Fruit fly (Drosophila melanogaster) ovary, adult (tissue): ENCODE results near the gene TwdlY.

Experiments used
- CG17801 ChIP-seq: fragments of 200-800 bp; optimal IDR thresholded peaks from 2 replicates; lab custom pipeline; 2019; ENCODE audit warnings: missing biosample characterization, mild to moderate bottlenecking, missing genetic modification characterization, moderate library complexity; ENCODE audit not compliant: partially characterized antibody

Gene TwdlY

DNA sequence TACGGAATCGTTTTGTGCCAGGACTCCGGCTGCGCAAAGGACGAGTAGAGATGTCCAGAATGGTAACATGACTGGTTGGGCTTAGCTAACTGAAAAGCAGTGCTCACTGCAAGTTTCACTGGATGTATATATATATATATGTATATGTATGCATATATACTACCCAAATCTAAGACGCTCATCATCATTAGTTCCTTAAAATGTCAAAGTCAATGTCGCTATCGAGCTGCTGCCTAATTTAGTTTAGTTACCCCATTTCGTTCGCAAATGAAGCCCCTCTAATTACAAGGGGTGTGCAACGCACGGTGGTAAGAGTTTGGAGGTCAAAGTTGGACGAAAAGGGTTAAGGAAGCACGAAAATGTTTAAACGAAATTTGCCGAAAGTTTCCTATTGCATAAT is 34.7 kb upstream of the TwdlY start, which contains the start of gene CG9676:
Gene CG9676, minus strand, starts transcription at position 101 of the 400 bp plus-strand sequence.
- TF ChIP-seq CG17801 (GFP tag; lab: Kevin White, UChicago) = no peak

DNA sequence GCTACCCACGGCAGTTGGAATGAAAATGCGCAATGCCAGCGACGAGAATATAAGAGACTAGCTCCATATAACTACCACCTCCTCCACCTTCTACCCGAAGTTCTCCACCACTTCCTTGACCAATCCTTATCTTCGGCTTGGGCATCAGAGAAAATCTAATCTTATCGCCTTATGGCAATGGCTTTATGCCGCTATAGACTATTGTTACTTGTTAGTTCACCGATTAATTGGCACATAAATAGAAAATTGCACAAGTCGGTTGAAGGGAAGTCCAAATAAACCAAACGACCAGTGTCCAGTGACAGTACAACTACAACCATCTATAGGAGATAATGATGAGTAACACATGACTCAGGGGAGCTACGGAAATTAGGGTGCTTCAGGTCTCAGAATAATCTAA is 32.8 kb upstream of the TwdlY start, which contains the start of gene sphe:
Gene sphe, minus strand, starts transcription at position 32 of the 400 bp plus-strand sequence.
- no peak for TF ChIP-seq CG17801 (GFP tag; lab: Kevin White, UChicago)

DNA sequence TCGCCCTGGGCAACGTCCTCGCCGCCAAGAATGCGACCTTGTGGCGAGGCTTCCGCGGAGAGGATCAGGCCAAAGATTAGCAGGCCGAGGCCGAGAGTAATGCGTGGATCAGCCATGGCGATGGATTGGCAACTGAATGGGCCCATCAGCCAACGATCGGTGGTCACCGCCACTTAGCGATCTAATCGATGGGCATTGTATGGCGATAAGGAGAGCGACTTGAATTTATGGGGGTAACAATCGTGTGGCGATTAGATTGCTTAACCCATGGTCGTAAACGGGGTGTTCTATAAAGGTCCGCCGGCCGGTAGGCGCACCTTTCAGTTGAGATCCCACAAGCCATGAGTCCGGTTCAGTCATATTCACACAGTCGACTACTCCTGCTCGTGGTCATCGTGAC is 31.0 kb upstream of the TwdlY start, which contains the start of the genes CG9673 and CG4653:
Gene CG9673, minus strand, starts transcription at position 138 of the 400 bp plus-strand sequence.
Gene CG4653, plus strand, starts transcription at position 335 of the 400 bp plus-strand sequence.
- TF ChIP-seq CG17801 (GFP tag; lab: Kevin White, UChicago) = no peak

DNA sequence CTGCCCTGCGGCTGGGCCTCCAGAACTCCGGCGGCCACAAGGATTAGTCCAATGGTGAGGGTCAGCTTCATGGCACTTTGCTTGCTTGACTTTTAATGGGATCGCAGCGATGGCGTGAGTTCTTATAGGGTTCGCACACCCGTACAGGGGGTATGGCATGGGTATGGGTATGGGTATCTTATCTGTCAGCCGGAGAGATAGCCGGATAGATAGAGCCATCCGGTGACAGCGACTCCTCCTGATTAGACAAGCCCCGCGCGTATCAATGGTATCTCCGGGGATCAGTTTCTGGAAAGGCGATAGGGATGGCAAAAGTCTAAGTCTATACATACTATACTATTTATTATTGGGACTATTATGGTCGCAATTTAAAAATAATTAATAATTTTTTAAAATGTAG is 28.0 kb upstream of the TwdlY start, which contains the start of gene CG9672:
Gene CG9672, minus strand, starts transcription at position 101 of the 400 bp plus-strand sequence.
- TF ChIP-seq CG17801 (GFP tag; lab: Kevin White, UChicago) = no peak

DNA sequence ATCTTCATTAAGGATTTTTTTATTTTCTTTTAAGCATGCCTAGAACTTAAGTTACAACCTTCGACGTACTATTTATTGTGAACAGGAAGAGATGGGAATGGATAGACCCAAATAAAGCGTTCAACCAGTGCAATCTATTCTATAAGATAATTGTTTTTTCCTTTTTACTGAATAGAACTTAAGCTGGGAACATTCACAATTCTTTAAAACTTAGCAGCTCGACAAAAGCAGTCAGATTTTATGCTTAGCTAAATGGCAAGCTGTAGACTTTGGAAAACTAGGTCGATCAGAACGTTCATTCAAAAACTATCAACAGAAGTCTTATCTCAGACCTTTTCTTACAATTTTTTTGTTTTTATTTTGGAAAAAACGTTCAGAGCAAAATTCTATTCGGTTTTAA is 23.7 kb upstream of the TwdlY start, which contains the start of gene CG13008:
Gene CG13008, plus strand, starts transcription at position 301 of the 400 bp plus-strand sequence.
- TF ChIP-seq CG17801 (GFP tag; lab: Kevin White, UChicago) = no peak

DNA sequence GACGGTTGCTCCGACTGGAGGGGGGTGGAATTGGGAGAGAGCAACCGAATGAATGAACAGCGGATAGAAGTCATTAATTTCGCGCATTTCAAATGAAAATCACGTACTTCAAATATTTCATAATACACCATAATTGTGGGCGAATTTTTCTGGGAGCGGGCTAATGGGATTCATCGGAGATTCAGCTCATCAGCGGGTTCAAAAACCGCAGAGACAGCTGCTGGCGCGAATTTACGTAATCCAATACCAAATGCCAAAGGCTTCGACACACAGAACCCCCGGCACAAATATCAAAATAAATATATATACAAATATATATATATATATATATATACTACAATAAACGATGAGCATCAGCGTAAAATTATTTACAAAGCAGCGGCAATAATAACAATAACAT is 18.1 kb upstream of the TwdlY start:
- no peak for TF ChIP-seq CG17801 (GFP tag; lab: Kevin White, UChicago)

DNA sequence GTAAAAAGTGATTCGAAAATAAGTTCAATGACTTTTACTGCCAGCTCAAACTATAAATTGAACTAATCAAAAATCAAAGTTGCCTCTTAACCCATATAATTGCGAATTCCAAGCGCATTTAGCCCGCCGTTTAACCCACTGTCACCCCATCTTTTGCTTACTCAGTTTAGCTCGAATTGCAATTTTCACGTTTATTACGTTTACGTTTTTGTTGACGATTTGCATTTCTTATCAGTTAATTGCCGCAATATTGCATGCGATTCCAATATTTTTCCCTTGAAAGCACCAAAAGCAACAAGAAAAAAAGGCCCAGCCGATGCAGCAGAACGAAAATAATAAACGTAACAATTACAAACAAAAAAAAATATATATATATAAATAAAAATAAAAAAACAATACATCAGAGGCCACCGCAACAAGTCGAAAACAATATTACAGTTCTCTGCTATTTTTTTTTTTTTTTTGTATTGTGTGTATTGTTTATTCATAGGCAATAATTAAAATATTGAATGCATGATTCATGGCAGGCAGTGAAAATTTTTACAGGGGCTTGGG is 16.5 kb upstream of the TwdlY start:
- peak; percentile 70 for TF ChIP-seq CG17801 (GFP tag; lab: Kevin White, UChicago)

DNA sequence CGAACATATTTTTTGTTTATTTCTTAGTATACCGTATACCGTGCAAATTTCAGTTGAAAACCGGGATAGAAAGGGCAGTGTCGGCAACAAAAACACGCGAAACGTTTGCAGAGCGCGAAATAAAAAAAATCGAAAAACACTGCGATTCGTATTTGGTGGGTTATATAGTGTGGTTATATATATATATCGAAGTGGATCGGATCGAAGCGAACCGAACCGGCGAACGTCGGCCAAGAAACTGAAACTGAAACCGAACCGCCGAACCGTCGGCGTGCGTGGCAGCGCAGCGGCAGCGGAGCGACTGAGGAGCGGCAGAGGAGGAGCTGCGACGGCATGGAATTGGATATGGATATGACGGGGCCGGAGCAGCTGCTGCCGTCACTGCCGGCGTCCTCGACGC is 13.6 kb upstream of the TwdlY start, which contains the start of the genes CG32572 and CG34325:
Gene CG32572, plus strand, starts transcription at position 16 of the 400 bp plus-strand sequence.
Gene CG34325, minus strand, starts transcription at position 244 of the 400 bp plus-strand sequence.
- TF ChIP-seq CG17801 (GFP tag; lab: Kevin White, UChicago) = peak; percentile 9

DNA sequence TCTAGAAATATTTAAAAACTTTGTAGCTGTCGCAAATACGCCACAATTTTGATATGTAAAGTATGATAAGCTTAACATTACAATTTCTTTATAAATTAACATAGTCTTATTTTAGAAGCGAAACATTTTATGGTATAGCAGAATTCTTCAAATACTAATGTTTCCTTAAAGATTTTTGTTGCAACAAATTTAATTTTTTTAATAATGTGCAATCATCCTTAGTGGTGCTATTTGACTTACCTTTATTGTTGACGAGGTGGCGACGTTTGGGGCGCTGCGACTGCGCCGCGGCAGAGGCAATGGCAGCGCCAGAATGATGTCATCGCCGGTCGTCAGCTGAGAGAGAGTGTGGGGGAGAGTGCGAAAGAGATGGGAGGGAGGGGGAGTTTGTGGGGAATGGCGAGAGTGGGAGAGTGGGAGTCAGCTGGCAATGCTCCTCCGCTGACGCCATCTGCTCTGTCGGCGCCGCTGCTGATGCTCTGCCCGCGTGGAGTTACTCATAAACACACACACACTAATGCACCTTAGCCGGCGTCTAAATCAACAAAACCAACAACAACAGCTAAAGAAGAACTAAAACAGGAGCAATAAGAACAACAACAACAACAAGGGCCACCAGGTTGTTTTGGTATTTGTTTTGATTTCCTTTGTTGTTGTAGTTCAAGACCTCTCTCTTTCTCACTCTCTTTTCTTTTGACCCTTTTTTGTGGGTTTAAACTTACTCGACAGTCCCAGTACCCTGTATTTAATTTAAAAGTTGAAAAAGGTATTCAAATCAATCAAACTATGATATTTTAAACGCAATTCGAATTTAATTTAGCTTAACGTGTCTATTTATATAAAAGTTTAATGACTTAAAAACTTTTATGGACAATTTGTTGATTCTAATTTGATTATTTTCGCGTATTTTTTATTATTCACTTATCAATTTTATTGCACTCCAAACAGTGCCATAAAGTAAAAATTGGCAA is 11.3 kb upstream of the TwdlY start:
- TF ChIP-seq CG17801 (GFP tag; lab: Kevin White, UChicago) = peak; percentile 38

DNA sequence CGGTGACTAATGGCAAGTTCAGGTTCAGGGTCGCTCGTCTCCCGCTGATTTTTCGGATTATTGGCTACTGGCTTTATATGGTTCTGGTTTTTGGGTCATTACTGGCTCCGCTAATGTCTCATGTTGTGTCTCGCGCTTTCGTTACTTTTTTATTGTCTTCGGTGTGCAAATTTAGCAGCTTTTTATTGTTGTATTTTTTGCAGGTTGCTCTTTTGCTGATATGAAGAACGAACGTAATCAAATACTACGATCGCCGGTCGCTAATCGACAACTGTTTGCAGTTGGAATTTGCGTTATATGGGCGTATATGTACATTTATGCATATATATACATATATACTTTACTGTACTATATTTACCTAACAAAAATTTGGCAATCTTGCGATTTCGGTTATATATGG is 10.2 kb upstream of the TwdlY start:
- peak; percentile 20 for TF ChIP-seq CG17801 (GFP tag; lab: Kevin White, UChicago)

DNA sequence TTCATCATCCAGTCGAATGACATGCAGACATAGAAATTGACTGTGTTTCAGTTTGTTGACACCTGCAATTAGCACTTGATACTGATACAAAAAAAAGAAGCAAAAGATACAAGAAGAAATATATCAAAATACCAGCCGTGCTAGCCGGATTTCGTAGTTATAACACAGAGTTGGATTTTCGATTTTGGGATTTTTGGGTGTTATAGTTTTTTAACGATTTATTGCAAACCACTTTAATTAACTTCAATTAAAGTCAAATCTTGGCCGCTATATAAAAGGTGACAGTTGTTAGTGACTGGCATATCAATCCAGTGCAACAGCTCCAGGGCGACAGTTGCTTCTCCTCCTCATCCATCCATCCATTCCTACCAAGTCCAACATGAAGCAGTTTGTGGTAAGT is 4.0 kb upstream of the TwdlY start, which contains the start of gene TwdlX:
Gene TwdlX, plus strand, starts transcription at position 301 of the 400 bp plus-strand sequence.
- no peak for TF ChIP-seq CG17801 (GFP tag; lab: Kevin White, UChicago)

DNA sequence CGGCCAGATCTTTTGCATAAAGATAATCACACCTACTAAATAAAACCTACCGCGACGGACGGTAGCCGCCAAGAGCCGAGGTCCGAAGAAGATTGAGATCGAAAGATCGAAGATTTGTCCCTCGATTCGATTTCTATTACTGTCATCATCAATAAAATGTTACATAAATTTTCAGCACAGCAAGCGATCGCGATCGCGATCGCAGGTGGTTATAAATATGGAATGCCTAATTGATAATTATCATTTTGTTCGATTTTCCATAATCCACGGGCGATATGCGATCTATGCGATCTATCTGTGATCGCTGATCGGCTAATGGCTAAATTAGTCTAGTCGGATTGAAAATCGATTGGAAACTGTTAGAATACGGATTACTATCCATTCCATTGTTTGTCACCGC is 1.5 kb upstream of the TwdlY start:
- no peak for TF ChIP-seq CG17801 (GFP tag; lab: Kevin White, UChicago)

DNA sequence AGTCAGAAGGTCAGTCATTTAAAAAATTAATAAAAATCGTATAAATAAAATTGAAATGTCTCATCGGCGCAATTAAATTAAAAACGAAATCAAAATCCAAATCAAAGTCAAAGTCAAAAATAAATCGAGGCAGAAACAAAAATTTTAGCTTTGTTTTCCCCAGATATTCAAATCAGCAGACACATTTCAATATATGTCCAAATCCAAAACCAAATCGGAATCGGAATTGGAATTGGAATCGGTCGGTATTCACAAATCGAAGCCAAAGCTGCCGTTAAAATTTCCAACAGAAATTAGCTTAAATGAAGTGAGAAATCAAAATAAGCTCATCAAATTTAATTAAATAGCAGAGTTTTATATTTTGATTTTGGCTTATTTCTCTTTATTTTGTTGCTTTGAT is 1.4 kb downstream of the TwdlY start:
- TF ChIP-seq CG17801 (GFP tag; lab: Kevin White, UChicago) = no peak

DNA sequence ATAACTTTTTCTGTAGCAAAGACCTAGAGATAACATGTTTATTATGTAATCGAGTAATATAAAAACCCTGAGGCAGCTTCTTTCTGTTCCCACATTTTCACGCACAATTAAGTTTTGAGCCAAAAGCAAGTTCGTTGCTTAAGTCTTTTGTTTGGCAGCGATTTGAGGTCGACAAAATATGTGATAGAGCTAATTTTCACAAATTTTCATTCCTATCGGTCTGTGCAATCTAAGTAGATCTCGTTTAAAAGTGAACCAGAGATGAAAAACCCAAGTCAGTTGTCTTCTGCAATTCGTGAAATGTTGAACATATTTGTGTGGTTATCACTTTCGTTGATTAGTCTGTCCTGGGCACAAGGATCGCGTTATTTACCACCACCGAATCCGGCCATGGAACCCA is 3.1 kb downstream of the TwdlY start, which contains the start of gene TwdlZ:
Gene TwdlZ, plus strand, starts transcription at position 301 of the 400 bp plus-strand sequence.
- TF ChIP-seq CG17801 (GFP tag; lab: Kevin White, UChicago) = no peak

DNA sequence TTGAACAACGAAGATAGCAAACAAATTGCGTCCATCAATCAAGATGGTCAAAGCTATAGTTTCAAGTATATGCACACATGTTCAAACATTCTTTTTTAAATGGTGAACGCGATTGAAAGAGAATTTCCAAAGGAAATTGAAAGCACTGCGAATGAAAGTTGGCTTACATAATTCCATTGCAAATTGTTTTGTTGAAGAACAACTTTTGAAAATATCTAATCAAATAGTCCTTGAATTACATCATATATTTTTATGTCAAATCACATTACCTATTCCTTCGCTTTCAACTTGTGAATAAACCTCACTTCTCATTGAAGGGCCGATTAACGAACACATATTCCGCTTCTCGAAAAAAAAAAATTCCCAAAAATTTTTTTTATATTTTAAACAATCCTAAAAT is 5.9 kb downstream of the TwdlY start, which contains the start of gene CG32568:
Gene CG32568, plus strand, starts transcription at position 301 of the 400 bp plus-strand sequence.
- no peak for TF ChIP-seq CG17801 (GFP tag; lab: Kevin White, UChicago)
